Fruit fly (Drosophila melanogaster) whole organism, embryonic: ENCODE results near the gene CG13365.

ENCODE experiments used
- Antp ChIP-seq: fragments of 200-800 bp; sonication (Bioruptor generic); optimal IDR thresholded peaks from 3 replicates; lab custom pipeline; 2016; ENCODE audit warnings: missing biosample characterization, missing genetic modification characterization
- CG11695 ChIP-seq: fragments of 200-800 bp; sonication (Bioruptor generic); IDR thresholded peaks from 3 replicates; pipeline ENCODE4 v1.3.6; 2022; ENCODE audit warnings: missing biosample characterization, missing genetic modification characterization
- CG11723 ChIP-seq: fragments of 200-800 bp; sonication (Bioruptor generic); optimal IDR thresholded peaks from 2 replicates; lab custom pipeline; 2017; ENCODE audit warnings: missing biosample characterization, mild to moderate bottlenecking, missing genetic modification characterization
- CG1832 ChIP-seq: fragments of 200-800 bp; sonication (Bioruptor generic); optimal IDR thresholded peaks from 2 replicates; lab custom pipeline; 2017; ENCODE audit warnings: missing biosample characterization, mild to moderate bottlenecking, missing genetic modification characterization, inconsistent platforms
- CG4854 ChIP-seq: fragments of 200-800 bp; sonication (Bioruptor generic); optimal IDR thresholded peaks from 2 replicates; lab custom pipeline; 2016; ENCODE audit warnings: missing biosample characterization, missing genetic modification characterization, inconsistent platforms
- CG8765 ChIP-seq: fragments of 200-800 bp; sonication (Bioruptor generic); IDR thresholded peaks from 2 replicates; pipeline ENCODE4 v1.3.6; 2022; ENCODE audit warnings: missing biosample characterization, missing genetic modification characterization
- Dip3 ChIP-seq: fragments of 200-800 bp; sonication (Bioruptor generic); optimal IDR thresholded peaks from 3 replicates; lab custom pipeline; 2016; ENCODE audit warnings: missing biosample characterization, missing genetic modification characterization
- Pdp1 ChIP-seq, 2 experiments: fragments of 200-800 bp; sonication (Bioruptor generic); optimal IDR thresholded peaks; 3 replicates each; lab custom pipeline; 2016; ENCODE audit warnings: missing biosample characterization in 2 of 2, missing genetic modification characterization in 2 of 2, mild to moderate bottlenecking in 1 of 2, moderate library complexity in 1 of 2
- ato ChIP-seq: fragments of 200-800 bp; sonication (Bioruptor generic); IDR thresholded peaks from 2 replicates; pipeline ENCODE4 v1.3.6; 2022; ENCODE audit warnings: missing biosample characterization, missing genetic modification characterization; ENCODE audit not compliant: partially characterized antibody
- cg ChIP-seq: fragments of 200-800 bp; sonication (Bioruptor generic); optimal IDR thresholded peaks from 3 replicates; lab custom pipeline; 2019; ENCODE audit warnings: missing biosample characterization, mild to moderate bottlenecking, missing genetic modification characterization, moderate library complexity
- p53 ChIP-seq: fragments of 200-800 bp; sonication (Bioruptor generic); optimal IDR thresholded peaks from 2 replicates; lab custom pipeline; 2016; ENCODE audit warnings: missing biosample characterization, missing genetic modification characterization
- sens ChIP-seq: fragments of 200-800 bp; sonication (Bioruptor generic); peaks from one replicate; lab custom pipeline; 2016; ENCODE audit warnings: missing biosample characterization, missing genetic modification characterization

dm6 chrX:654221-654620, 33.2 kb upstream of the CG13365 start:
- no peak for TF ChIP-seq CG11695 (GFP tag; lab: Robert Waterston, UW)
- no peak for TF ChIP-seq CG11723
- TF ChIP-seq cg, result peak; percentile 14
- TF ChIP-seq ato (GFP tag; lab: Robert Waterston, UW), result no peak
- no peak for TF ChIP-seq Dip3 (GFP tag; lab: Kevin White, UChicago)
- no peak for TF ChIP-seq CG8765 (GFP tag; lab: Robert Waterston, UW)
- TF ChIP-seq p53, result no peak
- no peak for TF ChIP-seq Pdp1 (GFP tag; optimal IDR thresholded peaks at IDR 0.05; lab: Kevin White, UChicago)
- no peak for TF ChIP-seq CG4854 (GFP tag; lab: Kevin White, UChicago)
- no peak for TF ChIP-seq sens (GFP tag; lab: Kevin White, UChicago)
- no peak for TF ChIP-seq Antp (GFP tag; lab: Kevin White, UChicago)
- TF ChIP-seq CG1832 (GFP tag; lab: Kevin White, UChicago), result peak; percentile 78
